Fruit fly (Drosophila melanogaster) whole organism, adult: ENCODE data around the gene jigr1.

Experiments used
- CG12768 ChIP-seq: fragments of 200-800 bp; sonication (Bioruptor generic); optimal IDR thresholded peaks from 2 replicates; lab custom pipeline; 2017; ENCODE audit warnings: missing biosample characterization, missing genetic modification characterization, mild to moderate bottlenecking, moderate library complexity, missing genetic modification reagents
- CG1620 ChIP-seq: fragments of 200-800 bp; sonication (Bioruptor generic); optimal IDR thresholded peaks from 2 replicates; lab custom pipeline; 2016; ENCODE audit warnings: missing biosample characterization, missing genetic modification characterization
- cic ChIP-seq: fragments of 200-800 bp; sonication (Bioruptor generic); optimal IDR thresholded peaks from 2 replicates; lab custom pipeline; 2017; ENCODE audit warnings: missing biosample characterization, mild to moderate bottlenecking, missing genetic modification characterization, moderate library complexity
- ovo ChIP-seq: fragments of 200-800 bp; sonication (Bioruptor generic); optimal IDR thresholded peaks from 2 replicates; lab custom pipeline; 2016; ENCODE audit warnings: missing biosample characterization, missing genetic modification characterization
- toe ChIP-seq: fragments of 200-800 bp; sonication (Bioruptor generic); optimal IDR thresholded peaks from 2 replicates; lab custom pipeline; 2016; ENCODE audit warnings: missing biosample characterization, missing genetic modification characterization

DNA sequence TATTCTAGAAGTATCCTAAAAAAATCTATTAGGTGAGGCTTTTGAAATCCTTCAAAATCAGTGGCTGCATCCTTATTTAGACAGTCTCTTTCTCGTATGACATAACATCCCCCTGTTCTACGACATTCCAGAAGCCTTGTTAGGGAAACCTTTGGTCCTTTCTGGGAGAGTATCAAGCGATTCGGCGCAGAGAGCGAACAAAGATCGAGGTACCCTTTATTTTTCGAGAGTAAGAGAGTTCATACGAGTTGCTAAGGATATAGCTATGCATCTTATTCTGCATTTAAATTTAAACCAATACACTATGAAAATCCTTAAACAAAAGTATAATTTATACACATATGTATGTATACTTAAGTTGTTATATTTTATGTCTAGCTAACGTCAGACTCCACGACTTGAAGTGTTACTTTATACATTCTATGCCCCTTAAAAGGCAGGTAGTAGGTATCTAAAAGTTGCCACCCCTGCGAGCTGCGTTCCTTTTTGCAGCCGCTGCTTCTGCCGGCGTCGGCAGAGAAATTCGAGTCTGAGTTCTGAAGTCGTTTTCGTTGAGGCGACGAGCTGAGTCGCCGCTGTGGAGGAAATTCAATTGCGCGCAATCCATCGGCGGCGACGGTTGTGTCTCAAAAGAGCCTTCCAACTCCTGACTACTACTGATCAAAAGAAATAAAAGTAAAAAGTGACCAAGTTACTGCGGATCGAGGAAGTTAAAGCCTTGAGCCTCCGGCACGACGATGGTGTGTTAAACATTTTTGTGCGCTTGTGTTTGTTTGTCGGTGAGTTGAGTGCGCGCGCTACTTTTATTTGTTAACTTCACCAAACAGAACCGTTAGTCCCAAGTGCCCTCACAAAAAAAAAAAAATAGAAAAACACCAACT is at the start of gene jigr1:
- TF ChIP-seq toe (no peak), cic (GFP tag; lab: Kevin White, UChicago) (no peak), CG1620 (no peak), ovo (GFP tag; lab: Kevin White, UChicago) (no peak), CG12768 (GFP tag; lab: Kevin White, UChicago) (no peak)
